Worm (Caenorhabditis elegans): ENCODE data around the gene ZK666.2.

ce11 chrII:10443898-10444297, 27.8 kb downstream of the ZK666.2 start:
- TF ChIP-seq sea-1 (GFP tag; conservative IDR thresholded peaks at IDR 0.05) (no peak), tbx-11 (GFP tag; IDR thresholded peaks at IDR 0.05) (no peak), tra-4 (tag; optimal IDR thresholded peaks at IDR 0.05) (no peak), F13C5.2 (tag; optimal IDR thresholded peaks at IDR 0.05) (no peak), ama-1 (optimal IDR thresholded peaks at IDR 0.05) (no peak), flt-1 (GFP tag; IDR thresholded peaks at IDR 0.05) (no peak), ceh-36 (tag; optimal IDR thresholded peaks at IDR 0.05) (no peak)
